Worm (Caenorhabditis elegans) whole organism, L4 larva: Measurements from ENCODE around the gene K08D8.1.

Source experiments
- aly-2 ChIP-seq: sonication (generic microtip); optimal IDR thresholded peaks from 2 replicates; lab custom pipeline; 2018; ENCODE audit warnings: missing biosample characterization, missing genetic modification characterization
- nhr-28 ChIP-seq: fragments of 150-350 bp; optimal IDR thresholded peaks from 2 replicates; lab custom pipeline; 2014; ENCODE audit warnings: missing biosample characterization, missing genetic modification characterization

DNA sequence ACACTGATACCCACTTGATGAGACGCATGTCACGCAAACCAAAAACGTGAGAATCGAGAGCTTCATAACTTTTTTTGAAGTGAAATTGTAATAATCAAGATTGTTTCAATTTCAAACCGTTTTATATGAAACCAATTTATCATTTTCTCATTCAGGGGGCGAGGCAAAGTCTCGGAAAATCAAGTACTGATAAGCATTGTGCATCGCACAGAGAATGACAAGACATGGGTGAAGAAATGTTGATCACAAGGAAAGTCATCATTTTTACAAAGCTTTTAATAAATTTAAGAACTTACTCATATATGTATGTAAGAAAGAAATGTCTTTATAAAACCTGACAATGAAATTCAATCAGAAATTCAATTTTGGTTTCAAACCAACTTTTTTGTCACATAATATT is 14.2 kb downstream of the K08D8.1 start, which contains the start of gene K08D8.3:
- TF ChIP-seq aly-2 (tag; lab: Kevin White, UChicago) (no peak), nhr-28 (tag; lab: Kevin White, UChicago) (peak; percentile 63)
